Worm (Caenorhabditis elegans): ENCODE measurements around the gene Y14H12B.1.

Gene Y14H12B.1

DNA sequence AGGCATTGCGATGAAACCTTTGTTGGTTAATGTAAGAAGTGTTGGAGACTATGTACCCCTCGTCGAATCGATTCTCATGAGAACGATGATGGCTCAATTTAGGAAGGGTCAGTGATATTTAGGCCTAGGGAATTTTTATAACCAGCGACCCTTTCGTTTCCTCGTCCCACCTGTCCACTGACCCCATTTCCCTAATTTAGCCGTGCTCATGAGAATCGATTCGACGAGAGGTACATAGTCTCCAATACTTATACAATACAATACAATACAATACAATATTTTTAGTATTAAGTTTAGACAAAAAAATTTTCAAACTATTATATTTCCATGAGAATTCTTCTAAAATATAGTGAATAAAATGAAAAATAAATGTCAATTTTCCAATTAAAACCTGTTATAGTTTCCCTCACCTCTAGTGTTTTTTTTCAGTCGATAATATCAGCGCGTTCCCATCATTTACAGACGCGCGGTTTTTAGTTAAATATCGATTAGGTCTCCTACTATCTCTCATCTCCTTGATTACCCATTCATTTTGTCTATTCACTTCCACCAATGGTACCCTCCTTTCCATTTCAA, 27.5 kb upstream of the Y14H12B.1 start, which contains the start of the genes F53C3.11 and fbxb-103:
Gene F53C3.11 (minus strand): TSS at position 101 of the 576 bp plus-strand sequence.
Gene fbxb-103 (plus strand): TSS at position 526 of the 576 bp plus-strand sequence.
- TF ChIP-seq tbx-11 (GFP tag; IDR thresholded peaks at IDR 0.05): no peak
- no peak for TF ChIP-seq pes-1 (GFP tag; IDR thresholded peaks at IDR 0.05)
- TF ChIP-seq B0310.2 (tag; optimal IDR thresholded peaks at IDR 0.05): no peak
- no peak for TF ChIP-seq hnd-1 (tag; optimal IDR thresholded peaks at IDR 0.05)
- TF ChIP-seq scrt-1 (GFP tag; IDR thresholded peaks at IDR 0.05): no peak
- no peak for TF ChIP-seq tbx-37 (GFP tag; conservative IDR thresholded peaks at IDR 0.05)
- TF ChIP-seq hmbx-1 (tag; optimal IDR thresholded peaks at IDR 0.05): no peak
- no peak for TF ChIP-seq sea-1 (GFP tag; conservative IDR thresholded peaks at IDR 0.05)

DNA sequence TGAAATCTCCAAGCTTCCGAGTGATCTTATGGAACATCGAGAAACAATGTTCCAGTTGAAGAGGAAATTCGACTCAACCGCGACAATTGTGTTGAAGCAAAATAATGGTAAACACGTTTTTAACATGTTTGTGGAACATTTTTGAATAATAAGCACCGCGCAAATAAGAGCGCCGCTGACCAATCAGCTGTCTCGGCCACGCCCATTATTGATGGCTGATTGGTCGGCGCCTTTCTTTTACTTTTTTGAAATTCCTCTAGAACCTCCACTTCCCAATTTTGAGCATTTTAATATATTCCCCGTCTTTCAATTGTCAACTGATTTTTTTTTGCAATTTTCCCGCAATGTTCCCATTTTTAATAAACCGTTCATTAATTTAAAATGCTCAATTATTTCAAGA, 26.1 kb upstream of the Y14H12B.1 start:
- no peak for TF ChIP-seq aly-1 (tag; optimal IDR thresholded peaks at IDR 0.05)
- no peak for TF ChIP-seq hmbx-1 (tag; optimal IDR thresholded peaks at IDR 0.05)
- no peak for TF ChIP-seq tbx-37 (GFP tag; conservative IDR thresholded peaks at IDR 0.05)
- no peak for TF ChIP-seq ets-7 (tag; optimal IDR thresholded peaks at IDR 0.05)
- no peak for TF ChIP-seq sea-1 (GFP tag; conservative IDR thresholded peaks at IDR 0.05)
- no peak for TF ChIP-seq hmg-4 (GFP tag; optimal IDR thresholded peaks at IDR 0.05)
- no peak for TF ChIP-seq F13C5.2 (tag; optimal IDR thresholded peaks at IDR 0.05)
- no peak for TF ChIP-seq tra-4 (tag; optimal IDR thresholded peaks at IDR 0.05)
- no peak for TF ChIP-seq pes-1 (GFP tag; IDR thresholded peaks at IDR 0.05)
- no peak for TF ChIP-seq scrt-1 (GFP tag; IDR thresholded peaks at IDR 0.05)
- no peak for TF ChIP-seq tbx-11 (GFP tag; IDR thresholded peaks at IDR 0.05)

DNA sequence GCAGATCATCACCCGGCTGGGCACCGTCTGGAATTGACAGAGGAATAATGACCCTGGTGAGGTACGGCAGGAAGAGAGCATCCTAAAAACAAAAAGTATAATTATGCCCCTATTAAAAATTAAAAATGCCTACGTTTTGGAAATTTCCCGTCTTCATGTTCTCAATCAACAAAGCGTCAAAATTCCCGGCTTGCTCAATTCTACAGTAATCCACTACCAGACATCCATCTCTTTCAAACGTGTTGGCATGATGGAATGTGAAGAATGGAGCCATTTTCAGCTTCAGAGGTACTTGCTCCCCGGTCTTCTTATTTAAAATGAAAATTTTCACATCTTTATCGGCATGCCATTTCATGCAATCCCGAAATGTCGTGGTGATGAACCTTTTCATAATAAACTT, 24.9 kb upstream of the Y14H12B.1 start:
- TF ChIP-seq hmg-4 (GFP tag; optimal IDR thresholded peaks at IDR 0.05): no peak
- TF ChIP-seq B0310.2 (tag; optimal IDR thresholded peaks at IDR 0.05): no peak
- no peak for TF ChIP-seq ets-7 (tag; optimal IDR thresholded peaks at IDR 0.05)
- TF ChIP-seq pes-1 (GFP tag; IDR thresholded peaks at IDR 0.05): no peak
- no peak for TF ChIP-seq tbx-11 (GFP tag; IDR thresholded peaks at IDR 0.05)
- no peak for TF ChIP-seq ceh-13 (GFP tag; optimal IDR thresholded peaks at IDR 0.05)

DNA sequence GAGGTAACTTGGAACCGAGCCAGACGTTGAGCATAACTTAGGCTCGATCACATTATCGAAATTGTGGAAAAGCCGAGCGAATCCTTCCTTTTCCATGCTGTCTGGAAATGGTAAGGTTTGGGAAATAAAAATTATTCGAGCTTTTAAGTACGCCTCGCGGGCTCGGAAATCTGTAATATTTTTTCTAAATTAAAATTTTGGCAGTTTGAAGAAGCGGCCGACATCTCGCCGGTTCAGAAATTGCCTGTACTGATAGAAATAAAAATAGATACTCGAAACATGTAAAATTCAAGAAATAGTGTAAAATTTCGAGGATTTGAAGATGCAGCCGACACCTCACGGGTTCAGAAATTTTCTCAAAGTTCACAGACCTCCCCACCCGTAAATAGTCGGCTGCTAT, 23.5 kb upstream of the Y14H12B.1 start, which contains the start of gene bcmo-2:
Gene bcmo-2 (minus strand): TSS at position 101 of the 400 bp plus-strand sequence.
- TF ChIP-seq ceh-36 (tag; optimal IDR thresholded peaks at IDR 0.05) (no peak), ceh-13 (GFP tag; optimal IDR thresholded peaks at IDR 0.05) (no peak), sea-1 (GFP tag; conservative IDR thresholded peaks at IDR 0.05) (no peak), tbx-37 (GFP tag; conservative IDR thresholded peaks at IDR 0.05) (no peak), ets-7 (tag; optimal IDR thresholded peaks at IDR 0.05) (no peak), tbx-11 (GFP tag; IDR thresholded peaks at IDR 0.05) (no peak), hmbx-1 (tag; optimal IDR thresholded peaks at IDR 0.05) (no peak), ama-1 (optimal IDR thresholded peaks at IDR 0.05) (no peak), aly-1 (tag; optimal IDR thresholded peaks at IDR 0.05) (no peak), pes-1 (GFP tag; IDR thresholded peaks at IDR 0.05) (no peak), hmg-4 (GFP tag; optimal IDR thresholded peaks at IDR 0.05) (no peak), flt-1 (GFP tag; IDR thresholded peaks at IDR 0.05) (no peak), F13C5.2 (tag; optimal IDR thresholded peaks at IDR 0.05) (no peak), hnd-1 (tag; optimal IDR thresholded peaks at IDR 0.05) (no peak)

DNA sequence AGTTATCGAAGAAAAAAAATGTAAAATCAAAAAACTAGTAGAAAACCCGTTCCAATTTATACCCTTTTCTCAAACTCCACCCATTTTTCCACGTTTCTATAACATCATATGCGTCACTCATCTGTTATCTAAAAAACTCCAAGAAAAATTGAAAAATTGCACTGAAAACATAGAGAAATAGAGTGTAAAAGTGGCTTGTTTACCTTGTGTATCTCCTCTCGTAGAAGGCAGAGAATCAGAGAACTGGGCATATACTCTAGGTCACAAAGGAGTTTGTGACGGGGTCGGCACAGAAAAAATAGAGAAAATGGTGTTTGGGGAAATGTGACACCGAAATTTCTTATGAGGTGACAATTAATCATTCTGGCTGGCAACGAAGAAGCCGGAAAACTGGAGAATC, 23.0 kb upstream of the Y14H12B.1 start:
- TF ChIP-seq tbx-11 (GFP tag; IDR thresholded peaks at IDR 0.05) (no peak), sea-1 (GFP tag; conservative IDR thresholded peaks at IDR 0.05) (no peak), F13C5.2 (tag; optimal IDR thresholded peaks at IDR 0.05) (no peak), scrt-1 (GFP tag; IDR thresholded peaks at IDR 0.05) (no peak), flt-1 (GFP tag; IDR thresholded peaks at IDR 0.05) (no peak), B0310.2 (tag; optimal IDR thresholded peaks at IDR 0.05) (no peak), ama-1 (optimal IDR thresholded peaks at IDR 0.05) (no peak), pes-1 (GFP tag; IDR thresholded peaks at IDR 0.05) (no peak), hnd-1 (tag; optimal IDR thresholded peaks at IDR 0.05) (no peak), tbx-37 (GFP tag; conservative IDR thresholded peaks at IDR 0.05) (no peak), hmg-4 (GFP tag; optimal IDR thresholded peaks at IDR 0.05) (no peak), ets-7 (tag; optimal IDR thresholded peaks at IDR 0.05) (no peak), ceh-36 (tag; optimal IDR thresholded peaks at IDR 0.05) (no peak), hmbx-1 (tag; optimal IDR thresholded peaks at IDR 0.05) (no peak)

DNA sequence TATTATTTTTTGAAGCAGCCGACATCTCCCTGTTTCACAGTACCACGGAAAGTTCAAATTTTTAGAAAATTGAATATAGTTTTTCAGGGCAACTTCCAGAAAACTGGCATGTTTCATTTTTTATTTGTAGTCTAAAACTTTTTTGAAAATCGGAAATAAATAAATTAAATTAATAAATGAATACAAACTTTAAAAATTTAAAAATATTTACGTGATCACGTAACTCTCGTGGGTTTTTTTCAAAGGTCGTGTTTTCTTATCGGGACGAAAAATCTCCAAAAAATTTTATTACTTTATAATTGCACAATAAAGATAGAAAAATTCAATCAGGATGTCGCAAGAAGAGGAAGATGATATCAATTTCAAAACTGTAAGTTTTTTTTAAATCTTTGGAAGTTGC, 22.5 kb upstream of the Y14H12B.1 start, which contains the start of gene F53C3.1:
Gene F53C3.1 (plus strand): TSS at position 301 of the 400 bp plus-strand sequence.
- TF ChIP-seq hmg-4 (GFP tag; optimal IDR thresholded peaks at IDR 0.05) (no peak), sea-1 (GFP tag; conservative IDR thresholded peaks at IDR 0.05) (no peak), ceh-13 (GFP tag; optimal IDR thresholded peaks at IDR 0.05) (no peak), B0310.2 (tag; optimal IDR thresholded peaks at IDR 0.05) (no peak), aly-1 (tag; optimal IDR thresholded peaks at IDR 0.05) (no peak), flt-1 (GFP tag; IDR thresholded peaks at IDR 0.05) (no peak), pes-1 (GFP tag; IDR thresholded peaks at IDR 0.05) (no peak), scrt-1 (GFP tag; IDR thresholded peaks at IDR 0.05) (no peak)

DNA sequence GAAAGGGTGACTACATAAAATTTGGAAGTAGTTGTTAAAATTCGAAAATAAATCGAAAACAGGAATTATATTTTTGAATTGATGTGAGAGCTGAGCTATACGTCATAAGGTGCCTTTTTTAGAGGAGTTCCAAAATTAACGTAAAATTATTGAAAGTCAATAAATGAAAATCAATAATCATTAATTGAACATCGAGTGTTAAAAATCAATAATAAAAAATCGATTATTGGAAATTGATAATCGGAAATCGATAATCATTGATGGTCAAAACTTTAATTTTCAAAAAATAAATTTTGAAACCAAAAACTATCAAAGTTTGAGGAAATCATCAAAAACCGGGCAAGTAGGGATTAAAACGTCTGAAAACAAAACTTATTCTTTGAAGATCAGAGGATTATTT, 20.6 kb upstream of the Y14H12B.1 start:
- TF ChIP-seq sea-1 (GFP tag; conservative IDR thresholded peaks at IDR 0.05): no peak
- TF ChIP-seq tbx-11 (GFP tag; IDR thresholded peaks at IDR 0.05): no peak
- TF ChIP-seq B0310.2 (tag; optimal IDR thresholded peaks at IDR 0.05): no peak
- no peak for TF ChIP-seq pes-1 (GFP tag; IDR thresholded peaks at IDR 0.05)
- TF ChIP-seq hnd-1 (tag; optimal IDR thresholded peaks at IDR 0.05): no peak
- TF ChIP-seq ets-7 (tag; optimal IDR thresholded peaks at IDR 0.05): no peak
- TF ChIP-seq flt-1 (GFP tag; IDR thresholded peaks at IDR 0.05): no peak
- TF ChIP-seq ceh-13 (GFP tag; optimal IDR thresholded peaks at IDR 0.05): no peak
- TF ChIP-seq hmg-4 (GFP tag; optimal IDR thresholded peaks at IDR 0.05): no peak
- no peak for TF ChIP-seq tra-4 (tag; optimal IDR thresholded peaks at IDR 0.05)
- TF ChIP-seq aly-1 (tag; optimal IDR thresholded peaks at IDR 0.05): no peak
- TF ChIP-seq tbx-37 (GFP tag; conservative IDR thresholded peaks at IDR 0.05): no peak
- TF ChIP-seq F13C5.2 (tag; optimal IDR thresholded peaks at IDR 0.05): no peak

All from whole organism, early embryonic.